Fruit fly (Drosophila melanogaster): ENCODE data around the gene Hr39.
A peak's percentile ranks its signal among the peaks of the same experiment; 100 is the strongest.

The Hr39 gene

DNA sequence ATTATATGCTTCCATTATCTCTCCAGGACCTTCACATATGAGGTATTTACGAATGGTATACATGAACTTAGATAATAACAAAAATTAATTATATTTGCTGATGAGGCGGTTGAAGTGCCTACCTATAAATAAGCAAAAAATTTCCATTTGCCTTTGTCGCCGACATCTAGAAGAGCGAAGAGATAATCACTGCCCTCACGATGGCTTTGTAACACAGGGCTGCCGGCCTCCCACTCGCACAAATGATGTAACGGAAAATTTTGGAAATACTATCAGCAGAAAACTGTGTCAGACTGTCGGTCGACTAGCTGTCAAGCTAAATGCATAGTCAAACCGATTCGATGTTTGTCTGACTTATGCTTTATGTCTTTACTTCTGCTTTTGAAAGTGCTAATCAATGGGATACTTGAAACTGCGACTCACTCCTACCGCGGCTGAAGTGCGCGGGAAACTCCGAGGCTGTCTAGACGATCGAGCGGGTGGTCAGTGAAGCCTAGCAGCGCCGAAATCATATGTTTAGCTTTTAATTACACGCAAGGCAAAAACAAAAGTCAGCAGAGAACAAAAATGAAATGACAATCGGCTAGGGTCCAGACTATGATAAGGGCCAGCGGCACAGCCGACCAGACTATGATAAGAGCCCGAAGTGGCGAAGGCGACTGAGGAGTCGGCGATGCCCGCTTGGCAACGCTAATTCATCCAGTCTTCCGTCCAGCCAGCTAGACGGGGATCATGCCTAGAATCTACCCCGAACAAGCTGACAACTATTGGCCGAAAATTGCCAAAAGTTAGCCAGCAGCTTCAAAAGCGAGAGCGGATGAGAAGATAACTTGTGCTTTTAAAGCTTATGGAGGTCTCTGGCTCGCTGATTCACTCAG lies 66.8 kb downstream of the Hr39 start (continued):
- TF ChIP-seq Pdp1 (GFP tag; optimal IDR thresholded peaks at IDR 0.05) (peak in 1 of 2 experiments; percentile 97), slbo (GFP tag; IDR thresholded peaks at IDR 0.05) (no peak), Antp (GFP tag; optimal IDR thresholded peaks at IDR 0.05) (no peak), dmrt11E (tag; optimal IDR thresholded peaks at IDR 0.05) (no peak), vfl (GFP tag; optimal IDR thresholded peaks at IDR 0.05) (no peak), CG9437 (GFP tag; optimal IDR thresholded peaks at IDR 0.05) (no peak), H15 (GFP tag; IDR thresholded peaks at IDR 0.05) (no peak), C15 (GFP tag; IDR thresholded peaks at IDR 0.05) (0 out of 3 replicates have a peak, but pooled peaks have one; percentile 7), CG10274 (GFP tag; optimal IDR thresholded peaks at IDR 0.05) (peak; percentile 93), abd-A (tag; optimal IDR thresholded peaks at IDR 0.05) (no peak), CG14710 (tag; optimal IDR thresholded peaks at IDR 0.05) (no peak), BtbVII (GFP tag; optimal IDR thresholded peaks at IDR 0.05) (no peak), dpn (GFP tag; optimal IDR thresholded peaks at IDR 0.05) (no peak), exex (tag; optimal IDR thresholded peaks at IDR 0.05) (peak; percentile 80), Gsc (GFP tag; IDR thresholded peaks at IDR 0.05) (no peak), sisA (GFP tag; IDR thresholded peaks at IDR 0.05) (no peak), CG8924 (tag; optimal IDR thresholded peaks at IDR 0.05) (no peak), Ssrp (tag; optimal IDR thresholded peaks at IDR 0.05) (no peak), CG8281 (tag; optimal IDR thresholded peaks at IDR 0.05) (no peak), cas (GFP tag; IDR thresholded peaks at IDR 0.05) (no peak), fd3F (GFP tag; optimal IDR thresholded peaks at IDR 0.05) (no peak), gfzf (GFP tag; optimal IDR thresholded peaks at IDR 0.05) (no peak), CG14860 (GFP tag; IDR thresholded peaks at IDR 0.05; ENCODE audit: partially characterized antibody) (no peak), CG3163 (GFP tag; optimal IDR thresholded peaks at IDR 0.05) (no peak), cwo (GFP tag; optimal IDR thresholded peaks at IDR 0.05) (peak; percentile 81), CG16813 (GFP tag; IDR thresholded peaks at IDR 0.05; ENCODE audit: partially characterized antibody) (no peak), CG3838 (GFP tag; optimal IDR thresholded peaks at IDR 0.05) (no peak), sna (GFP tag; IDR thresholded peaks at IDR 0.05; ENCODE audit: partially characterized antibody) (no peak), sima (GFP tag; optimal IDR thresholded peaks at IDR 0.05) (no peak), her (GFP tag; optimal IDR thresholded peaks at IDR 0.05) (no peak), Bteb2 (GFP tag; optimal IDR thresholded peaks at IDR 0.05) (no peak), Gug (GFP tag; IDR thresholded peaks at IDR 0.05) (no peak), gro (GFP tag; optimal IDR thresholded peaks at IDR 0.05) (no peak), HHEX (GFP tag; optimal IDR thresholded peaks at IDR 0.05) (no peak), crol (GFP tag; IDR thresholded peaks at IDR 0.05) (no peak), Dip2 (GFP tag; IDR thresholded peaks at IDR 0.05) (no peak), Stat92E (GFP tag; optimal IDR thresholded peaks at IDR 0.05) (no peak), Atf-2 (GFP tag; optimal IDR thresholded peaks at IDR 0.05) (no peak), btn (GFP tag; optimal IDR thresholded peaks at IDR 0.05) (no peak), CG6254 (GFP tag; optimal IDR thresholded peaks at IDR 0.05) (no peak), Awh (GFP tag; IDR thresholded peaks at IDR 0.05) (no peak), NFAT (GFP tag; IDR thresholded peaks at IDR 0.05) (no peak), ro (GFP tag; IDR thresholded peaks at IDR 0.05) (no peak), CG17802 (tag; optimal IDR thresholded peaks at IDR 0.05) (no peak), Nf-YB (GFP tag; optimal IDR thresholded peaks at IDR 0.05) (no peak), run (tag; optimal IDR thresholded peaks at IDR 0.05) (no peak), wdn (GFP tag; IDR thresholded peaks at IDR 0.05) (no peak), fd64A (GFP tag; optimal IDR thresholded peaks at IDR 0.05) (no peak), mirr (GFP tag; optimal IDR thresholded peaks at IDR 0.05) (peak; percentile 70)
